Fruit fly (Drosophila melanogaster) whole organism, wandering third instar larva: Measurements from ENCODE around the gene karr.

Experiments
- Abd-B ChIP-seq: fragments of >200 bp; optimal IDR thresholded peaks from 2 replicates; lab custom pipeline; 2017; ENCODE audit warnings: missing biosample characterization, missing genetic modification characterization
- CG9705 ChIP-seq: fragments of 200-800 bp; sonication (Bioruptor generic); optimal IDR thresholded peaks from 2 replicates; lab custom pipeline; 2018; ENCODE audit warnings: missing biosample characterization, mild to moderate bottlenecking, missing genetic modification characterization
- CrebA ChIP-seq: fragments of 200-800 bp; sonication (Bioruptor generic); optimal IDR thresholded peaks from 2 replicates; lab custom pipeline; 2016; ENCODE audit warnings: missing biosample characterization, mild to moderate bottlenecking, missing genetic modification characterization, borderline replicate concordance
- Dfd ChIP-seq: fragments of >200 bp; optimal IDR thresholded peaks from 2 replicates; lab custom pipeline; 2017; ENCODE audit warnings: missing biosample characterization, missing genetic modification characterization
- Dif ChIP-seq: fragments of 200-275, 200-300 bp; sonication (Bioruptor generic); optimal IDR thresholded peaks from 2 replicates; lab custom pipeline; 2018; ENCODE audit warnings: missing biosample characterization, missing genetic modification characterization; ENCODE audit not compliant: partially characterized antibody
- HLH106 ChIP-seq: fragments of 200-800 bp; optimal IDR thresholded peaks from 3 replicates; lab custom pipeline; 2019; ENCODE audit warnings: missing biosample characterization, mild to moderate bottlenecking, missing genetic modification characterization, moderate library complexity
- Hnf4 ChIP-seq: fragments of 200-800 bp; sonication (Bioruptor generic); optimal IDR thresholded peaks from 2 replicates; lab custom pipeline; 2016; ENCODE audit warnings: missing biosample characterization, mild to moderate bottlenecking, missing genetic modification characterization
- Hr78 ChIP-seq: fragments of >200 bp; optimal IDR thresholded peaks from 2 replicates; lab custom pipeline; 2017; ENCODE audit warnings: missing biosample characterization, missing genetic modification characterization
- Mio ChIP-seq: sonication (Bioruptor generic); optimal IDR thresholded peaks from 2 replicates; lab custom pipeline; 2016; ENCODE audit warnings: missing biosample characterization, missing genetic modification characterization
- N ChIP-seq: fragments of >200 bp; optimal IDR thresholded peaks from 2 replicates; lab custom pipeline; 2018; ENCODE audit warnings: missing biosample characterization, missing external identifiers, missing genetic modification characterization
- Rel ChIP-seq, 2 experiments: fragments of 200-800 bp; sonication (Bioruptor generic) in 1 of 2; optimal IDR thresholded peaks; 2 replicates in 1 of 2; 3 replicates in 1 of 2; lab custom pipeline; 2016 to 2019; ENCODE audit warnings: mild to moderate bottlenecking in 2 of 2, missing biosample characterization in 2 of 2, missing genetic modification characterization in 2 of 2, moderate library complexity in 1 of 2
- Vsx2 ChIP-seq: fragments of 200-300, 225-300 bp; sonication (Bioruptor generic); optimal IDR thresholded peaks from 2 replicates; lab custom pipeline; 2018; ENCODE audit warnings: missing biosample characterization, missing genetic modification characterization; ENCODE audit not compliant: partially characterized antibody
- br ChIP-seq: fragments of 200-800 bp; sonication (Bioruptor generic); optimal IDR thresholded peaks from 2 replicates; lab custom pipeline; 2016; ENCODE audit warnings: missing biosample characterization, missing genetic modification characterization
- brk ChIP-seq: fragments of 200-800 bp; sonication (Bioruptor generic); optimal IDR thresholded peaks from 2 replicates; lab custom pipeline; 2016; ENCODE audit warnings: missing biosample characterization, mild to moderate bottlenecking, missing genetic modification characterization
- dl ChIP-seq, 2 experiments: fragments of 175-275, 200-275 bp in 1 of 2; fragments of 200-275 bp in 1 of 2; sonication (Bioruptor generic); optimal IDR thresholded peaks; lab custom pipeline; 2018; ENCODE audit warnings: mild to moderate bottlenecking in 2 of 2, missing biosample characterization in 2 of 2, missing genetic modification characterization in 2 of 2, moderate library complexity in 2 of 2; ENCODE audit not compliant: partially characterized antibody in 2 of 2, insufficient read depth in 1 of 2
- dmrt93B ChIP-seq: fragments of 200-800 bp; sonication (Bioruptor generic); optimal IDR thresholded peaks from 2 replicates; lab custom pipeline; 2018; ENCODE audit warnings: missing biosample characterization, mild to moderate bottlenecking, missing genetic modification characterization
- dsf ChIP-seq: sonication (Bioruptor generic); optimal IDR thresholded peaks from 2 replicates; lab custom pipeline; 2016; ENCODE audit warnings: missing biosample characterization, missing genetic modification characterization, borderline replicate concordance
- ey ChIP-seq: fragments of 200-800 bp; sonication (Bioruptor generic); optimal IDR thresholded peaks from 2 replicates; lab custom pipeline; 2016; ENCODE audit warnings: missing biosample characterization, missing genetic modification characterization
- foxo ChIP-seq, 2 experiments: fragments of 200-800 bp; sonication (Bioruptor generic); optimal IDR thresholded peaks; 2 replicates in 1 of 2; 3 replicates in 1 of 2; lab custom pipeline; 2016 to 2017; ENCODE audit warnings: missing biosample characterization in 2 of 2, missing genetic modification characterization in 2 of 2
- fru ChIP-seq: fragments of 200-800 bp; sonication (Bioruptor generic); optimal IDR thresholded peaks from 3 replicates; lab custom pipeline; 2016; ENCODE audit warnings: missing biosample characterization, mild to moderate bottlenecking, missing genetic modification characterization
- h ChIP-seq: fragments of 200-800 bp; sonication (Bioruptor generic); optimal IDR thresholded peaks from 3 replicates; lab custom pipeline; 2016; ENCODE audit warnings: missing biosample characterization, mild to moderate bottlenecking, missing genetic modification characterization
- jim ChIP-seq: fragments of 175-275, 200-325 bp; sonication (Bioruptor generic); optimal IDR thresholded peaks from 2 replicates; lab custom pipeline; 2016; ENCODE audit warnings: missing biosample characterization, mild to moderate bottlenecking, missing genetic modification characterization
- pan ChIP-seq: fragments of >200 bp; optimal IDR thresholded peaks from 2 replicates; lab custom pipeline; 2017
- psq ChIP-seq: fragments of 200-800 bp; sonication (Bioruptor generic); optimal IDR thresholded peaks from 3 replicates; lab custom pipeline; 2017; ENCODE audit warnings: missing biosample characterization, mild to moderate bottlenecking, missing genetic modification characterization, moderate library complexity
- rgr ChIP-seq: fragments of 200-800 bp; sonication (Bioruptor generic); optimal IDR thresholded peaks from 3 replicates; lab custom pipeline; 2016; ENCODE audit warnings: missing biosample characterization, mild to moderate bottlenecking, missing genetic modification characterization
- sage ChIP-seq: fragments of 200-800 bp; sonication (Bioruptor generic); optimal IDR thresholded peaks from 2 replicates; lab custom pipeline; 2016; ENCODE audit warnings: missing biosample characterization, mild to moderate bottlenecking, missing genetic modification characterization
- sv ChIP-seq: fragments of 200-800 bp; sonication (Bioruptor generic); optimal IDR thresholded peaks from 3 replicates; lab custom pipeline; 2016; ENCODE audit warnings: missing biosample characterization, missing genetic modification characterization
- tai ChIP-seq: sonication (Bioruptor generic); optimal IDR thresholded peaks from 2 replicates; lab custom pipeline; 2016; ENCODE audit warnings: missing biosample characterization, missing genetic modification characterization
- usp ChIP-seq: fragments of >200 bp; optimal IDR thresholded peaks from 2 replicates; lab custom pipeline; 2017; ENCODE audit warnings: missing biosample characterization, missing genetic modification characterization

Gene karr

dm6 chrX:20139493-20139892 is 29.1 kb upstream of the karr start, which contains the start of gene CG42583:
Gene CG42583 (plus strand): TSS chrX:20139793.
- TF ChIP-seq pan (lab: Kevin White, UChicago) = no peak
- TF ChIP-seq tai (GFP tag; lab: Kevin White, UChicago) = no peak
- TF ChIP-seq Vsx2 (GFP tag; lab: Kevin White, UChicago) = no peak
- no peak for TF ChIP-seq jim (GFP tag; lab: Kevin White, UChicago)
- no peak for TF ChIP-seq psq (GFP tag; lab: Kevin White, UChicago)
- no peak for TF ChIP-seq HLH106 (tag; lab: Kevin White, UChicago)
- no peak for TF ChIP-seq Hnf4 (GFP tag; lab: Kevin White, UChicago)
- TF ChIP-seq dsf (GFP tag; lab: Kevin White, UChicago) = no peak
- TF ChIP-seq sv (GFP tag; lab: Kevin White, UChicago) = no peak
- TF ChIP-seq CG9705 (GFP tag; lab: Kevin White, UChicago) = no peak
- no peak for TF ChIP-seq N (GFP tag; lab: Kevin White, UChicago)
- no peak for TF ChIP-seq rgr (GFP tag; lab: Kevin White, UChicago)
- TF ChIP-seq sage (GFP tag; lab: Kevin White, UChicago) = no peak
- TF ChIP-seq dl (GFP tag; optimal IDR thresholded peaks at IDR 0.05; lab: Kevin White, UChicago; ENCODE audit: insufficient read depth in 1 of 2, partially characterized antibody in 2 of 2) = no peak
- no peak for TF ChIP-seq ey (GFP tag; lab: Kevin White, UChicago)
- no peak for TF ChIP-seq br (GFP tag; lab: Kevin White, UChicago)
- TF ChIP-seq CrebA (GFP tag; lab: Kevin White, UChicago) = no peak
- no peak for TF ChIP-seq Dfd (GFP tag; lab: Kevin White, UChicago)
- no peak for TF ChIP-seq Abd-B (GFP tag; lab: Kevin White, UChicago)
- no peak for TF ChIP-seq Hr78 (GFP tag; lab: Kevin White, UChicago)

- no peak for TF ChIP-seq Dif
- TF ChIP-seq h (GFP tag; lab: Kevin White, UChicago) = no peak
- no peak for TF ChIP-seq br (GFP tag; lab: Kevin White, UChicago)
- no peak for TF ChIP-seq Hr78 (GFP tag; lab: Kevin White, UChicago)
- no peak for TF ChIP-seq Hnf4 (GFP tag; lab: Kevin White, UChicago)
- TF ChIP-seq sage (GFP tag; lab: Kevin White, UChicago) = no peak
- TF ChIP-seq, all 38 proteins: peak for 0
Measured at dm6 chrX:20133432-20133831, 23.1 kb upstream of the karr start, which contains the start of gene CG15322. Gene CG15322 (plus strand): TSS chrX:20133579.

dm6 chrX:20130486-20130885 is 20.1 kb upstream of the karr start:
- TF ChIP-seq h (GFP tag; lab: Kevin White, UChicago) (no peak), Dfd (GFP tag; lab: Kevin White, UChicago) (no peak), foxo (GFP tag; optimal IDR thresholded peaks at IDR 0.05; lab: Kevin White, UChicago) (no peak), jim (GFP tag; lab: Kevin White, UChicago) (no peak), Mio (GFP tag; lab: Kevin White, UChicago) (no peak), Rel (GFP tag; optimal IDR thresholded peaks at IDR 0.05; lab: Kevin White, UChicago) (no peak), Rel (tag; optimal IDR thresholded peaks at IDR 0.05; lab: Kevin White, UChicago) (no peak)
- TF ChIP-seq, all 38 proteins: peak for 0

- no peak for TF ChIP-seq fru (GFP tag; lab: Kevin White, UChicago)
Measured at dm6 chrX:20129554-20129953, 19.2 kb upstream of the karr start.

dm6 chrX:20122153-20122552 is 11.8 kb upstream of the karr start, which contains the start of gene CG34331:
Gene CG34331 (plus strand): TSS chrX:20122453.
- TF ChIP-seq brk (GFP tag; lab: Kevin White, UChicago) (no peak), dl (GFP tag; optimal IDR thresholded peaks at IDR 0.05; lab: Kevin White, UChicago; ENCODE audit: insufficient read depth in 1 of 2, partially characterized antibody in 2 of 2) (no peak), psq (GFP tag; lab: Kevin White, UChicago) (no peak), sage (GFP tag; lab: Kevin White, UChicago) (no peak), dmrt93B (GFP tag; lab: Kevin White, UChicago) (no peak), Abd-B (GFP tag; lab: Kevin White, UChicago) (no peak), CG9705 (GFP tag; lab: Kevin White, UChicago) (no peak), usp (GFP tag; lab: Kevin White, UChicago) (no peak), Vsx2 (GFP tag; lab: Kevin White, UChicago) (no peak), dsf (GFP tag; lab: Kevin White, UChicago) (no peak), Dfd (GFP tag; lab: Kevin White, UChicago) (no peak), CrebA (GFP tag; lab: Kevin White, UChicago) (no peak), tai (GFP tag; lab: Kevin White, UChicago) (no peak)
